Worm (Caenorhabditis elegans) whole organism, early embryonic: Measurements from ENCODE around the gene col-78.

Source experiments
- B0310.2 ChIP-seq: sonication (generic microtip); optimal IDR thresholded peaks from 2 replicates; lab custom pipeline; 2016; ENCODE audit warnings: mild to moderate bottlenecking, missing genetic modification characterization, missing compliant biosample characterization
- F13C5.2 ChIP-seq: sonication (generic microtip); optimal IDR thresholded peaks from 2 replicates; lab custom pipeline; 2017; ENCODE audit warnings: mild to moderate bottlenecking, missing genetic modification characterization, inconsistent platforms, missing compliant biosample characterization
- aly-1 ChIP-seq: sonication (generic microtip); optimal IDR thresholded peaks from 2 replicates; lab custom pipeline; 2016; ENCODE audit warnings: missing genetic modification characterization, missing compliant biosample characterization
- ama-1 ChIP-seq: fragments of 150-350 bp; optimal IDR thresholded peaks from 2 replicates; lab custom pipeline; 2014
- ceh-13 ChIP-seq: fragments of 200-800 bp; sonication (Bioruptor generic); optimal IDR thresholded peaks from 2 replicates; lab custom pipeline; 2018; ENCODE audit warnings: mild to moderate bottlenecking, missing genetic modification characterization, missing compliant biosample characterization
- ceh-36 ChIP-seq: sonication (generic microtip); optimal IDR thresholded peaks from 2 replicates; lab custom pipeline; 2016; ENCODE audit warnings: missing genetic modification characterization, inconsistent platforms, missing compliant biosample characterization
- ets-7 ChIP-seq: sonication (generic microtip); optimal IDR thresholded peaks from 2 replicates; lab custom pipeline; 2016; ENCODE audit warnings: missing genotype, missing genetic modification characterization, missing compliant biosample characterization
- flt-1 ChIP-seq: fragments of 200-800 bp; sonication (Bioruptor generic); IDR thresholded peaks from 2 replicates; pipeline ENCODE4 v1.3.6; 2022; ENCODE audit warnings: missing genetic modification characterization, missing compliant biosample characterization
- hmbx-1 ChIP-seq: sonication (generic microtip); optimal IDR thresholded peaks from 2 replicates; lab custom pipeline; 2016; ENCODE audit warnings: mild to moderate bottlenecking, missing genetic modification characterization, missing compliant biosample characterization
- hmg-4 ChIP-seq: fragments of 200-800 bp; sonication (Bioruptor generic); optimal IDR thresholded peaks from 2 replicates; lab custom pipeline; 2018; ENCODE audit warnings: mild to moderate bottlenecking, missing genetic modification characterization, missing compliant biosample characterization
- hnd-1 ChIP-seq: sonication (generic microtip); optimal IDR thresholded peaks from 2 replicates; lab custom pipeline; 2016; ENCODE audit warnings: missing genetic modification characterization, missing compliant biosample characterization
- pes-1 ChIP-seq: fragments of 200-800 bp; sonication (Bioruptor generic); IDR thresholded peaks from 2 replicates; pipeline ENCODE4 v1.3.6; 2022; ENCODE audit warnings: missing genetic modification reagents, missing genetic modification characterization, missing compliant biosample characterization
- scrt-1 ChIP-seq: fragments of 200-800 bp; sonication (Bioruptor generic); IDR thresholded peaks from 2 replicates; pipeline ENCODE4 v1.3.6; 2022; ENCODE audit warnings: missing genetic modification characterization, missing compliant biosample characterization
- sea-1 ChIP-seq: fragments of 200-800 bp; sonication (Bioruptor generic); conservative IDR thresholded peaks from 2 replicates; pipeline ENCODE4 v1.3.6; 2022; ENCODE audit warnings: missing genetic modification characterization, missing compliant biosample characterization
- tbx-11 ChIP-seq: fragments of 200-800 bp; sonication (Bioruptor generic); IDR thresholded peaks from 2 replicates; pipeline ENCODE4 v1.3.6; 2022; ENCODE audit warnings: missing genetic modification characterization, missing compliant biosample characterization
- tbx-37 ChIP-seq: fragments of 200-800 bp; sonication (Bioruptor generic); conservative IDR thresholded peaks from 2 replicates; pipeline ENCODE4 v1.3.6; 2022; ENCODE audit warnings: missing genetic modification reagents, missing genetic modification characterization, missing compliant biosample characterization
- tra-4 ChIP-seq: sonication (generic microtip); optimal IDR thresholded peaks from 2 replicates; lab custom pipeline; 2017; ENCODE audit warnings: missing genetic modification characterization, missing compliant biosample characterization

The col-78 gene

DNA sequence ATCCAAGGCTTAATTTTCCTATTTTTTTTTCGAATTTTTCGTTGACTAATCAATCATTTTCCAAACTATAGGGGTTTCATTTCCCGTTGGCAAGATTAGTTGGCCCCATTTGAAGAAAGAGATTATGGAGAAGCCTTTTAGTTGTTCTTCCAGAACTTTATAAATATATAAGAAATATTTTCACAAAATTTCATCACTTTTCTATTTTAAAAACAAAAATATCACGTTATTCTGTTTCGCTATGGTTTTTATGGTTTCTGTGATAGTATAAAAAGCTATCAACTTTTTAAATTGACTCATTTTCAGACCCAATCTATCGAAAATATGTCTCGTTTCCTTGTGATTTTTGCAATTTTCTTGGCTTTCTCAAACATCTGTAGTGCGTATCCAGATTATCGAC, 16.5 kb upstream of the col-78 start, which contains the start of gene nlp-78:
TSS of gene nlp-78 (plus strand) at position 301 of the 400 bp plus-strand sequence.
- no peak for TF ChIP-seq scrt-1 (GFP tag; lab: Robert Waterston, UW)
- TF ChIP-seq F13C5.2 (tag; lab: Kevin White, UChicago): no peak

DNA sequence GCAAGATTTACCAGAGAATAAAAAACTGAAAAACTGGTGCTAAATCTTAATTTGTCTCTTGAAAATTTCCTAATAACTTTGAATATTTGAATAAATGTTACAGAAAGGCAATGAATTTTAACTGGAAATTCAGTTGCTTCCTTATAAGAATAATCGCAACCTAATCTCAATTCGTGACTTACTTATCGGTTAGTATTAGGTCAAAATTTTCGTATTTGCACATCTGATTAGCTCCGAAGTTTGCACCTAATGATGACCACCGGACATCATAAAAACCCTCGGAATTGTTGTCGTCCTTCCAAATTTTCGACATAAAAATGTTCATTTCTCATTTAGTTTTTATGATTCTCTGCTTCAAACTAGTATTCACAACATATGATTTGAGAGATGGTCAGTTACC, 14.5 kb upstream of the col-78 start, which contains the start of gene C16D2.3:
TSS of gene C16D2.3 (plus strand) at position 301 of the 400 bp plus-strand sequence.
- TF ChIP-seq ets-7 (tag; lab: Kevin White, UChicago) (no peak), ceh-13 (GFP tag; lab: Kevin White, UChicago) (no peak), F13C5.2 (tag; lab: Kevin White, UChicago) (no peak), tbx-37 (GFP tag; lab: Robert Waterston, UW) (no peak), hmbx-1 (tag; lab: Kevin White, UChicago) (no peak), ama-1 (lab: Kevin White, UChicago) (no peak), aly-1 (tag; lab: Kevin White, UChicago) (no peak), tbx-11 (no peak), tra-4 (no peak), pes-1 (GFP tag; lab: Robert Waterston, UW) (no peak), sea-1 (no peak), B0310.2 (tag; lab: Kevin White, UChicago) (no peak), ceh-36 (no peak), hmg-4 (GFP tag; lab: Kevin White, UChicago) (no peak), scrt-1 (GFP tag; lab: Robert Waterston, UW) (no peak), flt-1 (no peak), hnd-1 (tag; lab: Kevin White, UChicago) (no peak)

DNA sequence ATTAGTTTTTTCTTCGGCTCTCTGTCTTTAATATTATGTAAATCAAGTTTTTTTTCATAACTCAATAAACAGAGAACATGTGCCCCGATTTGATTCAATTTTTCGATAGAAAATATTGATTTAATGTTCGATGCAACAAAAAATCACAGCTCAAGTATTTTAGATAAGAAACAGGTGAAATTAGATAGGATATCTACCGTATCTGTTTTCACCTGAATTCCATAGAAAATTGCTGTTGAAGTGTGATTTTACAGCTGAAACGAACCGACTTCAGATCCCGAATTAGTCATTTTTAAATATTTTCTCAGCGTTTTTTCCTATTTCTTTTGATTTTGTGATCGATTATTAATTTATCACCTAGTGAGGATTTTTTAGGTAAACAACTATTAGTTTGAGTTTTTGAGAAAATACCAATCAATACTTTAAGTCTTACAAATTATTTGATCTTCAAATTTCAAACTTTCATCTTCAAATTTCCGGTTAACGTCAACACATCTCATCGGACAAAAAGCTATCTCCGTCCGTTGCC, 13.1 kb upstream of the col-78 start, which contains the start of gene Y9C2UA.1:
TSS of gene Y9C2UA.1 (plus strand) at position 479 of the 529 bp plus-strand sequence.
- TF ChIP-seq tbx-11 (no peak), tbx-37 (GFP tag; lab: Robert Waterston, UW) (no peak), scrt-1 (GFP tag; lab: Robert Waterston, UW) (no peak), F13C5.2 (tag; lab: Kevin White, UChicago) (no peak), ets-7 (tag; lab: Kevin White, UChicago) (no peak), pes-1 (GFP tag; lab: Robert Waterston, UW) (no peak), tra-4 (no peak), flt-1 (no peak), sea-1 (no peak), ceh-36 (no peak)

DNA sequence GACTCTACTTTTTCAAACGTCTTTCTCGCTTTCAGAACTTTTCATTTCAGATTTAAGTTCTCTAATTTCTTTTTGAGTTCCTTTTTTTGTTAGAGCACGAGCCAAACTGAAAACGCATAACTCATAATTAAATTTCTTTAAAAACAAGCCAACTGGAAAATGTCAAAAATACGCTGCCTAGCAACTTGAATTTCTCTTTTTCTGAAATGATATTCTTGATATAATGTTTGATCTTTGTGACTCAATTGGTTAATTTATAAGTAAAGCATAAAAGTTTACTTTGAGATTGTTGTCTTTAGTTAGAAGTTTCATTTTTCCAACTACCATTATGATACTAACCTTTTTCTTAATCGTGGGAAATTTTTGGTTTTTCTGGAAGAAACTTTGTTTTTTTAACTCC, 11.2 kb upstream of the col-78 start:
- TF ChIP-seq ama-1 (lab: Kevin White, UChicago) (no peak), flt-1 (no peak), hmg-4 (GFP tag; lab: Kevin White, UChicago) (no peak), ets-7 (tag; lab: Kevin White, UChicago) (no peak), pes-1 (GFP tag; lab: Robert Waterston, UW) (no peak)

DNA sequence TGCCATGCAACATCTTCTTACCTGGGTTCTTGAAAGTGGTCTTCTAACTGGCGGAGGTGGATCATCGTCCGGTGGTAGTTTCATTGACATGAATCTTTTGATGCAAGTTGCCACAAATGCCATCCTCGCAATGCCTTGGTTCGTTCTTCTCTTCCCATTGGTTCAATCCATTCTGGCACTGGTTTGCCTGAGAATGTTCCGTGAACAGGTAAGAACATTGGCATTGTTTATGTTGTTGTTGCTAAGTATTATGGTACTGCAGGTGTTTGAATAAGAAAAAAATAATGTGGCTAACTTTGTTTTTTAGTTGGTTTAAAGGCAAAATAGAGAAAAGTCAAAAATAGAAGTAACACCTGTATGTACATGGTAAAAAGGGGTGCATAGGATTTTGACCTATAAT, 8.5 kb upstream of the col-78 start:
- TF ChIP-seq hmg-4 (GFP tag; lab: Kevin White, UChicago): no peak
- no peak for TF ChIP-seq ama-1 (lab: Kevin White, UChicago)
- TF ChIP-seq flt-1: no peak
- TF ChIP-seq pes-1 (GFP tag; lab: Robert Waterston, UW): no peak

DNA sequence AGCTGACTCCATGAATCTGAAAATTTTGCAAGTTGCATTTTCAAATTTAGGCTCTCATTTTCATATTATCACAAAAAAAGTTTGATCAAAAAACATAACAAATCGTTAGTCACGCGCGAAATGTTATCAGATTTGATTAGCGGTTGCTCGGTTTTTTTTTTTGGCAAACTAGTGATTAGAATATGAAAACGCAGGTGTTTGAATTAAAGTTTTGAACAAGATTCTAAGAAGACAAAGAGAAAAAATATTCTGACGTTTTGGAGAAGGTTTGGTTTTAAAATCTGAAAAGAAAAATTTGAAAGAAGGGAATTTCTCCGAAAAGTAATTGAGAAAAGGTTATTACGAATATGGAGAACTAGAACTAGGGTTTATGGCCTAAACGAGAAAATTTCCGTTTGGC, 8.0 kb upstream of the col-78 start:
- TF ChIP-seq tra-4: no peak
- TF ChIP-seq flt-1: no peak
- TF ChIP-seq hmg-4 (GFP tag; lab: Kevin White, UChicago): no peak
- no peak for TF ChIP-seq hnd-1 (tag; lab: Kevin White, UChicago)
- TF ChIP-seq F13C5.2 (tag; lab: Kevin White, UChicago): no peak
- no peak for TF ChIP-seq ets-7 (tag; lab: Kevin White, UChicago)
- no peak for TF ChIP-seq tbx-37 (GFP tag; lab: Robert Waterston, UW)
- TF ChIP-seq B0310.2 (tag; lab: Kevin White, UChicago): no peak
- no peak for TF ChIP-seq pes-1 (GFP tag; lab: Robert Waterston, UW)
- TF ChIP-seq hmbx-1 (tag; lab: Kevin White, UChicago): no peak
- TF ChIP-seq ceh-36: no peak
- TF ChIP-seq sea-1: no peak
- TF ChIP-seq aly-1 (tag; lab: Kevin White, UChicago): no peak
- TF ChIP-seq scrt-1 (GFP tag; lab: Robert Waterston, UW): no peak
- TF ChIP-seq ama-1 (lab: Kevin White, UChicago): no peak

DNA sequence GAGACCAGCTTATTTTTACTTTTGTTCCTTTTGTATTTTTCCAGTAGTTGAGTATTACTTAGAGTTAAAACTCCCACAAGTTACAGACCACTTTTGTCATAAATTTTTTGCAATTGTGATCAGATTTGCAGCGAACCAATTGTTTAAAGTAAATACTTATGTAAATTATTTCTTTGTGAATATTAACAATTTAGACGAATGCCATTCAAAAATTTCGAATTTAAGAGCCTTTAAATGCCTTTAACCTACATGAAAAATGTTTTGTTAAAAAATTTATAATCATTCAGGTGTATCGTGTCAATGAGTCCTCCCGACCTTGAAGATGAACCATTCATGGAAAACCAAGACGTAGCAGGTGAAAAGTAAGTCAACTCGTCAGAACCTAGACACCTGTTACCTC, 6.4 kb upstream of the col-78 start, which contains the start of gene W07A12.4:
TSS of gene W07A12.4 (plus strand) at position 301 of the 400 bp plus-strand sequence.
- TF ChIP-seq F13C5.2 (tag; lab: Kevin White, UChicago): no peak
- no peak for TF ChIP-seq ama-1 (lab: Kevin White, UChicago)
- no peak for TF ChIP-seq ceh-36
- no peak for TF ChIP-seq tra-4
- no peak for TF ChIP-seq hnd-1 (tag; lab: Kevin White, UChicago)

DNA sequence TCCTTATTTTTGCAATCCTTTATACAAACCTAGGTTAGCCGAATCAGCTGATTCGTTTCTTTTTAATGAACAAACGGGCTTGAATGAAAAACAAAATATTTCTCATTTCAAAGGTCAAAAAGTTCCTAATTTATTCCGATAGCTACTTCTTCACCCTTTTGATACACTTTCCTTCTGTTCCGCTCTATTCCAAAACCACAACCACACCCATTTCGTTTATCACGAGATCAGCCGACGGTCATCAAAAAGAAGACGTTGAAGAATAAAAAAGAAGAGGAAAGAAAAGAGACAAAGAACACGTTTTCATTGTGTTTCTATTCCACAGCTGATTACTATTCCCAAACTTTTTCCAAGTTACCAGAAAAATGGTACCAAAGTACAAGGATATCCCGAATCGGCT, 4.3 kb upstream of the col-78 start:
- no peak for TF ChIP-seq tra-4
- TF ChIP-seq hnd-1 (tag; lab: Kevin White, UChicago): no peak
- no peak for TF ChIP-seq scrt-1 (GFP tag; lab: Robert Waterston, UW)

DNA sequence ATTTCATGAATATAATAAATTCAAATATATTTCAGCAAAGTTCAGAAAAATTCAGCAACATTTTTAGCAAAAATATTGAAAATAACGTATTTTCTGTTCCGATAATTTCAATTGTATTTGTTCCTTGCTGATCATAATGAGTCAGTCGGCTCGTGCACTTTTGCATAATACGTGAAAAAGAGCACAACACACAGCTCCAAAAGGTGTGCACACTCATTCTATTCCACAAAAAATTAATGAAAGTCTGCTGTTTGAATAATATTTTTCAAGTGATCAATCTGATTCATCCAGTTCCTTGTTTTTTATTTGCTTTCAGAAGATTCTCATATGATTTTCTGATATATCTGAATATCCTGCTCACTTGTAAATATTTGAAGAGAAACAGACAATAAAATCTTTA, 2.0 kb downstream of the col-78 start:
- TF ChIP-seq sea-1: no peak
- no peak for TF ChIP-seq ama-1 (lab: Kevin White, UChicago)
- no peak for TF ChIP-seq B0310.2 (tag; lab: Kevin White, UChicago)
- TF ChIP-seq tbx-11: no peak
- TF ChIP-seq flt-1: no peak
- TF ChIP-seq aly-1 (tag; lab: Kevin White, UChicago): no peak
- TF ChIP-seq ceh-13 (GFP tag; lab: Kevin White, UChicago): no peak
- TF ChIP-seq pes-1 (GFP tag; lab: Robert Waterston, UW): no peak
- no peak for TF ChIP-seq F13C5.2 (tag; lab: Kevin White, UChicago)
- no peak for TF ChIP-seq tbx-37 (GFP tag; lab: Robert Waterston, UW)
- TF ChIP-seq hnd-1 (tag; lab: Kevin White, UChicago): no peak
- TF ChIP-seq ets-7 (tag; lab: Kevin White, UChicago): no peak
